Worm (Caenorhabditis elegans) whole organism, L2 larva: ENCODE results near the gene ZC196.5.
"Not testable (repeated sequence)": the region's sequence is repeated elsewhere in the genome, so short reads cannot be mapped to it uniquely, and the experiment has no call there.

Source experiments
- C34F6.9 ChIP-seq: fragments of 150-350 bp; optimal IDR thresholded peaks from 2 replicates; lab custom pipeline; 2014; ENCODE audit warnings: missing biosample characterization, missing genetic modification characterization
- R02D3.7 ChIP-seq: fragments of 150-350 bp; optimal IDR thresholded peaks from 2 replicates; lab custom pipeline; 2014; ENCODE audit warnings: missing biosample characterization, missing genetic modification characterization
- alr-1 ChIP-seq: fragments of 150-350 bp; optimal IDR thresholded peaks from 2 replicates; lab custom pipeline; 2014; ENCODE audit warnings: missing biosample characterization, missing genetic modification characterization
- aly-2 ChIP-seq: fragments of 150-350 bp; optimal IDR thresholded peaks from 2 replicates; lab custom pipeline; 2014; ENCODE audit warnings: missing biosample characterization, missing genetic modification characterization
- blmp-1 ChIP-seq: sonication (generic microtip); optimal IDR thresholded peaks from 2 replicates; lab custom pipeline; 2017; ENCODE audit warnings: missing genetic modification characterization, mild to moderate bottlenecking, missing compliant biosample characterization, antibody characterized with exemption, moderate library complexity; ENCODE audit not compliant: insufficient read depth
- ceh-82 ChIP-seq: fragments of 150-350 bp; optimal IDR thresholded peaks from 2 replicates; lab custom pipeline; 2014; ENCODE audit warnings: missing biosample characterization, missing genetic modification characterization
- crh-2 ChIP-seq: sonication (generic microtip); optimal IDR thresholded peaks from 2 replicates; lab custom pipeline; 2017; ENCODE audit warnings: missing biosample characterization, missing genetic modification characterization
- dmd-4 ChIP-seq: sonication (generic microtip); optimal IDR thresholded peaks from 2 replicates; lab custom pipeline; 2017; ENCODE audit warnings: missing biosample characterization, missing genetic modification characterization
- egl-27 ChIP-seq: sonication (generic microtip); optimal IDR thresholded peaks from 3 replicates; lab custom pipeline; 2017; ENCODE audit warnings: missing biosample characterization, missing genetic modification reagents, missing genetic modification characterization
- elt-3 ChIP-seq: sonication (generic microtip); optimal IDR thresholded peaks from 2 replicates; lab custom pipeline; 2017; ENCODE audit warnings: missing biosample characterization, missing genetic modification characterization
- fos-1 ChIP-seq: fragments of 150-350 bp; optimal IDR thresholded peaks from 2 replicates; lab custom pipeline; 2014; ENCODE audit warnings: missing biosample characterization, missing genetic modification characterization
- gmeb-1 ChIP-seq: fragments of 150-350 bp; optimal IDR thresholded peaks from 2 replicates; lab custom pipeline; 2014; ENCODE audit warnings: missing biosample characterization, missing genetic modification characterization
- lin-13 ChIP-seq: fragments of 150-350 bp; optimal IDR thresholded peaks from 2 replicates; lab custom pipeline; 2014; ENCODE audit warnings: missing biosample characterization, missing genetic modification reagents, missing genetic modification characterization
- lin-39 ChIP-seq: fragments of 150-350 bp; optimal IDR thresholded peaks from 2 replicates; lab custom pipeline; 2014; ENCODE audit warnings: missing biosample characterization, missing genetic modification reagents, missing genetic modification characterization
- lsy-2 ChIP-seq, 2 experiments: fragments of 150-350 bp in 1 of 2; sonication (generic microtip) in 1 of 2; optimal IDR thresholded peaks; 2 replicates each; lab custom pipeline; 2014 to 2017; ENCODE audit warnings: missing biosample characterization in 2 of 2, missing genetic modification characterization in 2 of 2
- mab-5 ChIP-seq: fragments of 150-350 bp; optimal IDR thresholded peaks from 2 replicates; lab custom pipeline; 2014; ENCODE audit warnings: missing biosample characterization, missing genetic modification characterization
- nhr-10 ChIP-seq: sonication (generic microtip); optimal IDR thresholded peaks from 2 replicates; lab custom pipeline; 2017; ENCODE audit warnings: missing biosample characterization, missing genetic modification characterization
- nhr-12 ChIP-seq: fragments of 150-350 bp; optimal IDR thresholded peaks from 2 replicates; lab custom pipeline; 2014; ENCODE audit warnings: missing biosample characterization, missing genetic modification characterization
- nhr-129 ChIP-seq: fragments of 150-350 bp; optimal IDR thresholded peaks from 2 replicates; lab custom pipeline; 2014; ENCODE audit warnings: missing biosample characterization, missing genetic modification characterization
- nhr-23 ChIP-seq: fragments of 150-350 bp; optimal IDR thresholded peaks from 2 replicates; lab custom pipeline; 2014; ENCODE audit warnings: missing biosample characterization, missing genetic modification reagents, missing genetic modification characterization
- nhr-237 ChIP-seq: fragments of 150-350 bp; optimal IDR thresholded peaks from 2 replicates; lab custom pipeline; 2014; ENCODE audit warnings: missing biosample characterization, missing genetic modification characterization
- nhr-25 ChIP-seq: fragments of 150-350 bp; sonication (generic microtip); optimal IDR thresholded peaks from 3 replicates; lab custom pipeline; 2014; ENCODE audit warnings: missing biosample characterization, missing genetic modification characterization
- sem-4 ChIP-seq: fragments of 150-350 bp; optimal IDR thresholded peaks from 2 replicates; lab custom pipeline; 2014; ENCODE audit warnings: missing biosample characterization, missing genetic modification reagents, missing genetic modification characterization
- skn-1 ChIP-seq: sonication (generic microtip); optimal IDR thresholded peaks from 2 replicates; lab custom pipeline; 2017; ENCODE audit warnings: missing biosample characterization, missing genetic modification characterization
- sma-3 ChIP-seq: sonication (generic microtip); optimal IDR thresholded peaks from 2 replicates; lab custom pipeline; 2016; ENCODE audit warnings: missing genetic modification reagents, missing genetic modification characterization, missing compliant biosample characterization
- sma-9 ChIP-seq, 2 experiments: fragments of 150-350 bp in 1 of 2; sonication (generic microtip) in 1 of 2; optimal IDR thresholded peaks; 2 replicates each; lab custom pipeline; 2014 to 2016; ENCODE audit warnings: missing genetic modification characterization in 2 of 2, mild to moderate bottlenecking in 1 of 2, missing biosample characterization in 1 of 2, missing compliant biosample characterization in 1 of 2, missing genetic modification reagents in 1 of 2, moderate library complexity in 1 of 2
- unc-39 ChIP-seq: fragments of 150-350 bp; optimal IDR thresholded peaks from 2 replicates; lab custom pipeline; 2014; ENCODE audit warnings: missing biosample characterization, missing genetic modification characterization
- unc-55 ChIP-seq: fragments of 150-350 bp; sonication (generic microtip); optimal IDR thresholded peaks from 3 replicates; lab custom pipeline; 2014; ENCODE audit warnings: missing biosample characterization, missing genetic modification reagents, missing genetic modification characterization
- zag-1 ChIP-seq: fragments of 150-350 bp; optimal IDR thresholded peaks from 2 replicates; lab custom pipeline; 2014; ENCODE audit warnings: missing biosample characterization, missing genetic modification characterization
- ztf-11 ChIP-seq: sonication (generic microtip); optimal IDR thresholded peaks from 2 replicates; lab custom pipeline; 2017; ENCODE audit warnings: missing biosample characterization, missing genetic modification characterization
- ztf-4 ChIP-seq: fragments of 150-350 bp; optimal IDR thresholded peaks from 2 replicates; lab custom pipeline; 2014; ENCODE audit warnings: missing biosample characterization, missing genetic modification characterization

Gene ZC196.5

DNA sequence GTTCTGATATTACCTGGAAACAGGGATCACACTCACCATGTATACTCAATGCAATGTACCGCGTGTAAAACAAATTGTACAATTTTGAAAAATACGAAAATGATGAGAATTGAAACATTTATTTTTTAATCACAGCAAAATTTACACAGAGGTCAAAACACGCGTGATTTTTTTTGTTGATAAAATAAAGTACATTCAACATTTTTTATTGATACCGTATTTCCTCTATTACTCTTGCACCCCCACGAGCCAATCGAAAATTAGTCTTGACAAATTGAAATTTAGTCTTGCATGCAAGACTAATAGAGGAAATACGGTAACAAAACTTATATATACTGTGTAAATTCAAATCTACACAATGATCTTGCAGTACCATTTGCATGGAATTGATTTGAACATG lies 41.5 kb upstream of the ZC196.5 start, which contains the start of gene ZC190.8:
TSS of gene ZC190.8 (minus strand) at position 101 of the 400 bp plus-strand sequence.
- no peak for TF ChIP-seq unc-55 (GFP tag; lab: Kevin White, UChicago)
- no peak for TF ChIP-seq nhr-10 (tag; lab: Kevin White, UChicago)
- no peak for TF ChIP-seq R02D3.7
- TF ChIP-seq egl-27 (tag; lab: Kevin White, UChicago), result no peak
- TF ChIP-seq alr-1 (tag; lab: Kevin White, UChicago), result no peak
- TF ChIP-seq sma-3 (GFP tag; lab: Kevin White, UChicago), result no peak
- no peak for TF ChIP-seq skn-1
- no peak for TF ChIP-seq lin-13 (GFP tag; lab: Kevin White, UChicago)
- TF ChIP-seq aly-2 (tag; lab: Kevin White, UChicago), result no peak
- no peak for TF ChIP-seq lin-39 (tag; lab: Kevin White, UChicago)
- no peak for TF ChIP-seq C34F6.9 (tag; lab: Kevin White, UChicago)
- TF ChIP-seq gmeb-1, result no peak
- no peak for TF ChIP-seq nhr-12 (tag; lab: Kevin White, UChicago)
- TF ChIP-seq nhr-25 (tag; lab: Kevin White, UChicago), result no peak

DNA sequence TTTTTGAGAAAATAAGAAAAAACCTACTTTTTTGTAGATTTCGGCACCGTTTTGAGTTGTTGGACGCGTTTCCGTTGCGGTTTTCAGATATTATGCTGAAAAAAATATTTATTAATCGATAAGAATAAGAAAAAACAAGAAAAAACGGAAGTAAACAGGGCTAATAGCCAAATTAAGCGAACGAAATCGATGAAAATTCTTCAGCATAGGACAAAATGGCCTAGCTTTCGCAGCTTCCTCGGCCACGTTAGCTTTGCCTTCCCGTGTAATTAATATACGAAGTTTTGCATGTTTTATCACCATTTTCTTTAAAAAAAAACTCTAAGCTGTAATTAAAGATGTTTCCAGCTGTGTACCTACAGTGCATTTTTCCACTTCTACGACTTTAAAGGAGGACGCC lies 33.0 kb upstream of the ZC196.5 start, which contains the start of gene ZC190.10:
TSS of gene ZC190.10 (minus strand) at position 101 of the 400 bp plus-strand sequence.
- not testable (repeated sequence) for TF ChIP-seq dmd-4; aly-2 (tag; lab: Kevin White, UChicago); nhr-129 (tag; lab: Kevin White, UChicago)

DNA sequence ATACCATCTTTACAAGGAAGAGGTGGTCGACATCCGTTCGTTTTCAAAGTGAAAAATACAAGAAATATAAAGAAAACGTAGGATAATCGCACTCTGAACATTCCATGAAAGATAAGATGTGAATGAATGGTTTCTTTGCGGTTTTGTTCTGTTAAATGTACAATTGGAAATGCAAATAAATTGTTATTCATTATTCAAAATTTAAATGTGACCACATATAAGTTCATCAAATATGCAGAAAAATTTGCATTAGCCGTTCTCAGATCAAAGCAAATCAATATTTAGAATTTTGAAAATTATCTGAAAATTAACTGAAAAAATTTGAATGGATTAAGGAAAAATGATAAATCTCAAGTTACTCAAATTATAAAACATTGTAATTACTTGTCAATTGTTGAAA lies 17.3 kb upstream of the ZC196.5 start, which contains the start of gene ZC178.2:
TSS of gene ZC178.2 (minus strand) at position 101 of the 400 bp plus-strand sequence.
- TF ChIP-seq ztf-11 (no peak), lin-13 (GFP tag; lab: Kevin White, UChicago) (no peak), aly-2 (tag; lab: Kevin White, UChicago) (no peak), zag-1 (tag; lab: Kevin White, UChicago) (no peak), unc-39 (tag; lab: Kevin White, UChicago) (no peak), dmd-4 (no peak), blmp-1 (tag; lab: Kevin White, UChicago) (no peak), fos-1 (no peak), nhr-23 (no peak), gmeb-1 (no peak), nhr-237 (tag; lab: Kevin White, UChicago) (no peak), lin-39 (tag; lab: Kevin White, UChicago) (no peak), egl-27 (tag; lab: Kevin White, UChicago) (no peak), ztf-4 (tag; lab: Kevin White, UChicago) (no peak), sma-9 (GFP tag; optimal IDR thresholded peaks at IDR 0.05; lab: Kevin White, UChicago) (no peak), sma-9 (tag; optimal IDR thresholded peaks at IDR 0.05; lab: Kevin White, UChicago) (no peak), crh-2 (no peak), ceh-82 (tag; lab: Kevin White, UChicago) (no peak), skn-1 (no peak), nhr-25 (tag; lab: Kevin White, UChicago) (no peak), sem-4 (no peak)

DNA sequence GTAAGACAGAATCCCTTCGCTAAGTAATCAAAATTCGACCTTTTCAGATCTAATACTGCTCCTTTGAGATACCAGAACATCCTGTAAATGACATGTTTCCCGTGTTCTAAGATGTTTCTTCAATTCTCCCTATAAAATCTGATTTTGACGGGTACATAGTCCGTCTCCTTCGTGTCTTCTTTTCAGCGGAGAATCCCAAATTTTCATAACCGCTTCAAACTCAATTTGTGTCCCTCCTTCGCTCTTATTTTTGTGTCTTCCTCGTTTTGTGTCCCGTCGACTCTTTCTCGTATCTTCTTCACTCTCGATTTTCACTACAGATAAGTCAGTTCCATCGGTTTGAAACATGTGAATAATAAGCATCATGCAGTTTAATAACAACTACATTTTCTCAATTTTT lies 13.0 kb upstream of the ZC196.5 start, which contains the start of gene glr-5:
TSS of gene glr-5 (plus strand) at position 321 of the 400 bp plus-strand sequence.
- TF ChIP-seq sma-9 (GFP tag; optimal IDR thresholded peaks at IDR 0.05; lab: Kevin White, UChicago), result peak; percentile 45
- no peak for TF ChIP-seq sma-9 (tag; optimal IDR thresholded peaks at IDR 0.05; lab: Kevin White, UChicago)
- no peak for TF ChIP-seq mab-5 (tag; lab: Kevin White, UChicago)
- TF ChIP-seq ztf-4 (tag; lab: Kevin White, UChicago), result no peak

DNA sequence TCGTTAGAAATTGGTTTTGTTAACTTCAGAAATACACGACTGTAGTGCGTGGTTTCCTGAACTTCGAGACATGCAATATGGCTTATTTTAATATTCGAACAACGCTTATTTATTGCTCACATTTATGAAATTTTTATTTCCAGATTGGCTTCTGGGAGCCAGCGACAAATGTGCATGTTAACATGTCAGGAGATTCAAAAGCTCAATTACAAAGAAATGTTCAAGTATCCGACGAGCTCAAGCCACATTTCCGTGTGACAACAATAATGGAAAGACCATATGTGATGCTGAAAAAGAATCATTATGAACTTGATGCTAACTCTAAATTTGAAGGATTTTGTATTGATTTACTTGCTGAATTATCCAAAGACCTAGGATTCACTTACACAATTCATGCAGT lies 10.8 kb upstream of the ZC196.5 start:
- TF ChIP-seq elt-3 (tag; lab: Kevin White, UChicago) (no peak), lsy-2 (tag; optimal IDR thresholded peaks at IDR 0.05; lab: Kevin White, UChicago) (no peak)
- TF ChIP-seq, all 48 proteins: peak for 0

DNA sequence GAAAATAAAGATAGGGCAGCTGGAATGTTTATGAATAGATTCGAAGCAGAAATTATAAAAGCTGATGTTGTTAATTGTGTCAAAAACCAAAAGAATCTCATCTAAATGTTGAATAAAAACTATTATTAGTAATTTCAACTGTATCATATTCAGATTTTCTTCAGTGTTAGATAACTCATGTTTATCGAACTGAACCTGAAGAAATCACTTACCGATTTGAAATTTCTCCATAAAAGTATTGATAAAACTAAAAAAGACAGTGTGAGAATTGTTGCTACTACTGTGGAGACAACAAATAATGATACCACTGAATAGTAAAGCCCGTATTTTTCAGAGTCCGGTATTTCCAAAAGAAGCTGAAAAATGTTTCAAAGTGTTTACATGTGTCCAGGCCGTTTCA lies 7.0 kb upstream of the ZC196.5 start, which contains the start of gene ZC196.8:
TSS of gene ZC196.8 (minus strand) at position 101 of the 400 bp plus-strand sequence.
- TF ChIP-seq nhr-129 (tag; lab: Kevin White, UChicago); mab-5 (tag; lab: Kevin White, UChicago); skn-1: not testable (repeated sequence)
